Worm (Caenorhabditis elegans) whole organism, L2 larva: ENCODE data around the gene snf-7.
A peak's percentile ranks its signal among the peaks of the same experiment; 100 is the strongest.

Source experiments
- ama-1 ChIP-seq: fragments of 150-350 bp; optimal IDR thresholded peaks from 2 replicates; lab custom pipeline; 2018; ENCODE audit warnings: inconsistent platforms
- nhr-77 ChIP-seq: fragments of 150-350 bp; optimal IDR thresholded peaks from 2 replicates; lab custom pipeline; 2014; ENCODE audit warnings: missing biosample characterization, missing genetic modification characterization
- unc-62 ChIP-seq: fragments of 150-350 bp; optimal IDR thresholded peaks from 2 replicates; lab custom pipeline; 2014; ENCODE audit warnings: missing biosample characterization, missing genetic modification reagents, missing genetic modification characterization
- ztf-11 ChIP-seq: sonication (generic microtip); optimal IDR thresholded peaks from 2 replicates; lab custom pipeline; 2017; ENCODE audit warnings: missing biosample characterization, missing genetic modification characterization

ce11 chrIII:12978473-12979174 is 26.6 kb upstream of the snf-7 start, which contains the start of the genes ubq-2 and frg-1:
- no peak for TF ChIP-seq ztf-11 (tag; lab: Kevin White, UChicago)
- TF ChIP-seq nhr-77 (tag; lab: Kevin White, UChicago): no peak
- no peak for TF ChIP-seq unc-62 (GFP tag; lab: Kevin White, UChicago)
- peak; percentile 69 for TF ChIP-seq ama-1 (lab: Kevin White, UChicago)
